Worm (Caenorhabditis elegans): ENCODE measurements around the gene C34B4.3.

C34B4.3 gene

DNA sequence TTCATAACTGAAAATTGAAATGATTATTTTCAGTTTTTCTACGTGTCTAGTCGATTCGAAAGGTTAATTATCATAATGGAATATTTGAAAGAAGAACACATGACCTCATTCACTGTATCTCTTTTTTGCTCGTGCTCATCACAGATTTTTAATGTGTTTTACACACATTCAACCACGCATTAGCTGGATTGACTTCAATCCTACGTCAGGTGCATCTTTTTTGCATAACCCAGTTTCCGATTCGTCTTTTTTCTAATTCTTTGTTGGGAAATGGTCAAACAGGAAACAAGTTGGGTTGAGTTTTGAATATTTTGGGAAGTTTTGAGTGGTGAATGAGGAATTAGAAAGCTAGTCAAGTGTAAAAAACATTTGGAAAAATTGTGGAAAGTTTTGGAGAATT, 674 bp downstream of the C34B4.3 start:
- TF ChIP-seq alr-1 (tag; optimal IDR thresholded peaks at IDR 0.05), result no peak
- TF ChIP-seq mbf-1 (tag; optimal IDR thresholded peaks at IDR 0.05), result no peak
- no peak for TF ChIP-seq Y55F3AM.14 (GFP tag; optimal IDR thresholded peaks at IDR 0.05)
- TF ChIP-seq R02D3.7 (tag; optimal IDR thresholded peaks at IDR 0.05), result no peak
- no peak for TF ChIP-seq gmeb-1 (tag; optimal IDR thresholded peaks at IDR 0.05)
- no peak for TF ChIP-seq nhr-25 (tag; optimal IDR thresholded peaks at IDR 0.05)
- TF ChIP-seq egl-27 (tag; optimal IDR thresholded peaks at IDR 0.05), result no peak
- TF ChIP-seq ceh-82 (tag; optimal IDR thresholded peaks at IDR 0.05), result no peak
- TF ChIP-seq ZK546.5 (tag; optimal IDR thresholded peaks at IDR 0.05), result no peak
- TF ChIP-seq ztf-4 (tag; optimal IDR thresholded peaks at IDR 0.05), result no peak
- no peak for TF ChIP-seq sma-3 (GFP tag; optimal IDR thresholded peaks at IDR 0.05)
- TF ChIP-seq elt-1 (tag; optimal IDR thresholded peaks at IDR 0.05), result no peak
- TF ChIP-seq aly-2 (tag; optimal IDR thresholded peaks at IDR 0.05), result no peak
- TF ChIP-seq nhr-11 (tag; optimal IDR thresholded peaks at IDR 0.05), result no peak
- no peak for TF ChIP-seq nhr-129 (tag; optimal IDR thresholded peaks at IDR 0.05)
- TF ChIP-seq nhr-10 (tag; optimal IDR thresholded peaks at IDR 0.05), result no peak
- no peak for TF ChIP-seq mdl-1 (tag; optimal IDR thresholded peaks at IDR 0.05)
- no peak for TF ChIP-seq ztf-1 (GFP tag; conservative IDR thresholded peaks at IDR 0.05)
- TF ChIP-seq unc-62 (GFP tag; optimal IDR thresholded peaks at IDR 0.05), result no peak
- TF ChIP-seq blmp-1 (tag; optimal IDR thresholded peaks at IDR 0.05; ENCODE audit: insufficient read depth), result no peak

- no peak for TF ChIP-seq unc-55 (GFP tag; optimal IDR thresholded peaks at IDR 0.05)
- TF ChIP-seq sem-4 (tag; optimal IDR thresholded peaks at IDR 0.05), result no peak
- TF ChIP-seq ceh-16 (tag; optimal IDR thresholded peaks at IDR 0.05), result no peak
- no peak for TF ChIP-seq lin-11 (tag; optimal IDR thresholded peaks at IDR 0.05)
- no peak for TF ChIP-seq lin-39 (tag; optimal IDR thresholded peaks at IDR 0.05)
- TF ChIP-seq elt-3 (tag; optimal IDR thresholded peaks at IDR 0.05), result no peak
- TF ChIP-seq fos-1 (tag; optimal IDR thresholded peaks at IDR 0.05), result no peak
- TF ChIP-seq Y55F3AM.14 (GFP tag; optimal IDR thresholded peaks at IDR 0.05), result no peak
- no peak for TF ChIP-seq mab-5 (tag; optimal IDR thresholded peaks at IDR 0.05)
- TF ChIP-seq nhr-10 (tag; optimal IDR thresholded peaks at IDR 0.05), result no peak
- no peak for TF ChIP-seq nhr-21 (tag; optimal IDR thresholded peaks at IDR 0.05)
- TF ChIP-seq nhr-12 (tag; optimal IDR thresholded peaks at IDR 0.05), result no peak
These were observed 6.8 kb downstream of the C34B4.3 start for ce11 chrV:13064164-13064563.

DNA sequence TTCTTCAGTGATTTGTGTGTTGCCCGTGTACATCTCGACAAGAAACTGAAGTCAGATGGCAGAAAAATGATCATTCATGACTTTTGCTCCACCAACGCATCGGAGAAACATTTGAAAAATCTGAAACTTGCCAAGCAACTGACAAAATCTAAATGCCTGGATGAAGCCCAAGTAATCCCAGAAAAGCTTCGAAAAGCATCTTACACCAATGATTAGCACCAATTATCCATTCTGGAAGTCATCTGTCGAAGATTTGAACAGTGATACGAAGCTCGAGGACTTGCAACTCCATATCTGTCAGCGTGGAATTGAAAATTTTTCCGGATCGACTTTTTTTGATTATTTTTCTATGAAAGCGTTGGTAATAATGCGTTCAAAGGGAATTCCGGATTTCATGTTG, 7.5 kb downstream of the C34B4.3 start:
- TF ChIP-seq aly-2 (tag; optimal IDR thresholded peaks at IDR 0.05) (no peak), crh-2 (tag; optimal IDR thresholded peaks at IDR 0.05) (no peak), nhr-23 (tag; optimal IDR thresholded peaks at IDR 0.05) (no peak), elt-3 (tag; optimal IDR thresholded peaks at IDR 0.05) (no peak), ztf-4 (tag; optimal IDR thresholded peaks at IDR 0.05) (no peak), ceh-82 (tag; optimal IDR thresholded peaks at IDR 0.05) (no peak), alr-1 (tag; optimal IDR thresholded peaks at IDR 0.05) (no peak), lin-13 (GFP tag; optimal IDR thresholded peaks at IDR 0.05) (no peak), lsy-2 (tag; optimal IDR thresholded peaks at IDR 0.05) (no peak), Y55F3AM.14 (GFP tag; optimal IDR thresholded peaks at IDR 0.05) (no peak), gmeb-1 (tag; optimal IDR thresholded peaks at IDR 0.05) (no peak)

DNA sequence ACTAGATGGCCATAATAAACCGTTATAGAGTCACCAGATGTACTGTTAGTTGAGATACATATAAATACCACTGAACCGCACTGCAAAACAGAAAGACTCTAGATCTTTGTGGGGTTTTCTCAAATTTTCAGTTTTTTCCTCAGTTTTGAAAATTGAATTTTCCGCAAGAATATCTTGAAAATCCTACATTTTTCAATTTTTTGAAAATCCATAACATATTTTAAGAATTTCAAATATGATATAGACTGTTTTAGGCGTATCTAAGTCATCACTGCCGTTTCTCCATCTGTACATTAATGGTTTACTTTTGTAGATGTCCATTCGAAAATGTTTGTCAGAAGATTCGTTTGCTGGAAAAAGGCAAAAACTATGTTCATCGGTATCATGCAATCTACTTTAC, 9.1 kb downstream of the C34B4.3 start, which contains the start of gene F42E8.1:
Gene F42E8.1, plus strand, starts transcription at position 301 of the 400 bp plus-strand sequence.
- TF ChIP-seq alr-1 (tag; optimal IDR thresholded peaks at IDR 0.05), result no peak
- TF ChIP-seq sma-9 (GFP tag; optimal IDR thresholded peaks at IDR 0.05), result no peak
- TF ChIP-seq sma-9 (tag; optimal IDR thresholded peaks at IDR 0.05), result no peak
- TF ChIP-seq nhr-25 (tag; optimal IDR thresholded peaks at IDR 0.05), result no peak
- TF ChIP-seq nhr-12 (tag; optimal IDR thresholded peaks at IDR 0.05), result no peak
- TF ChIP-seq nhr-21 (tag; optimal IDR thresholded peaks at IDR 0.05), result no peak
- no peak for TF ChIP-seq mdl-1 (tag; optimal IDR thresholded peaks at IDR 0.05)
- TF ChIP-seq nhr-129 (tag; optimal IDR thresholded peaks at IDR 0.05), result no peak
- TF ChIP-seq R02D3.7 (tag; optimal IDR thresholded peaks at IDR 0.05), result no peak
- no peak for TF ChIP-seq gmeb-1 (tag; optimal IDR thresholded peaks at IDR 0.05)
- no peak for TF ChIP-seq ztf-11 (tag; optimal IDR thresholded peaks at IDR 0.05)
- no peak for TF ChIP-seq skn-1 (tag; optimal IDR thresholded peaks at IDR 0.05)
- TF ChIP-seq snpc-4 (tag; optimal IDR thresholded peaks at IDR 0.05), result no peak

Measured in whole organism, L2 larva.